Fruit fly (Drosophila melanogaster): ENCODE data around the gene Fum3.

Fum3 gene

dm6 chr3L:11429695-11430094 lies 36.0 kb downstream of the Fum3 start (continued):
- TF ChIP-seq CG2202 (tag; optimal IDR thresholded peaks at IDR 0.05) (peak; percentile 15), sd (tag; optimal IDR thresholded peaks at IDR 0.05) (no peak), pfk (GFP tag; optimal IDR thresholded peaks at IDR 0.05) (no peak), CG18262 (tag; optimal IDR thresholded peaks at IDR 0.05) (peak; percentile 63), chif (GFP tag; optimal IDR thresholded peaks at IDR 0.05) (peak; percentile 20 to 44), vvl (GFP tag; IDR thresholded peaks at IDR 0.05) (peak; percentile 46; the same call in 1 of the 2 replicates), gt (GFP tag; IDR thresholded peaks at IDR 0.05) (no peak), Awh (GFP tag; IDR thresholded peaks at IDR 0.05) (no peak), Sox102F (GFP tag; optimal IDR thresholded peaks at IDR 0.05) (peak; percentile 65), Med (GFP tag) (no peak), CG17829 (tag; optimal IDR thresholded peaks at IDR 0.05) (peak; percentile 35), gsb-n (tag; optimal IDR thresholded peaks at IDR 0.05) (no peak), CG17328 (GFP tag; IDR thresholded peaks at IDR 0.05) (0 out of 2 replicates have a peak, but pooled peaks have one; percentile 18), CrebB (tag; optimal IDR thresholded peaks at IDR 0.05) (no peak), sens (GFP tag) (peak; percentile 89), Taf1 (GFP tag; IDR thresholded peaks at IDR 0.05) (no peak), Stat92E (GFP tag; optimal IDR thresholded peaks at IDR 0.05) (no peak), CG1792 (GFP tag; optimal IDR thresholded peaks at IDR 0.05) (no peak), Six4 (GFP tag; optimal IDR thresholded peaks at IDR 0.05) (peak; percentile 14), hbn (GFP tag; IDR thresholded peaks at IDR 0.05; ENCODE audit: partially characterized antibody) (no peak), CG14710 (tag; optimal IDR thresholded peaks at IDR 0.05) (peak; percentile 29), zf30C (GFP tag; optimal IDR thresholded peaks at IDR 0.05) (no peak), dimm (GFP tag; IDR thresholded peaks at IDR 0.05) (no peak), bowl (GFP tag; IDR thresholded peaks at IDR 0.05) (no peak), tna (GFP tag; IDR thresholded peaks at IDR 0.05; ENCODE audit: partially characterized antibody) (no peak), lola (GFP tag; optimal IDR thresholded peaks at IDR 0.05) (peak in 1 of 3 experiments; percentile 51), Dip2 (GFP tag; IDR thresholded peaks at IDR 0.05) (no peak), Abd-B (GFP tag; optimal IDR thresholded peaks at IDR 0.05) (peak; percentile 29), Rx (GFP tag; IDR thresholded peaks at IDR 0.05) (no peak), CG9437 (GFP tag; optimal IDR thresholded peaks at IDR 0.05) (peak; percentile 45), CG6683 (GFP tag; optimal IDR thresholded peaks at IDR 0.05) (no peak), ap (GFP tag; IDR thresholded peaks at IDR 0.05) (0 out of 2 replicates have a peak, but pooled peaks have one; percentile 14), az2 (GFP tag; optimal IDR thresholded peaks at IDR 0.05) (peak; percentile 52), ind (GFP tag; optimal IDR thresholded peaks at IDR 0.05) (peak; percentile 32), Ets97D (GFP tag; optimal IDR thresholded peaks at IDR 0.05) (no peak), CG8388 (GFP tag; optimal IDR thresholded peaks at IDR 0.05) (peak; percentile 10), pnt (GFP tag; optimal IDR thresholded peaks at IDR 0.05) (peak; percentile 27), CG12391 (tag; optimal IDR thresholded peaks at IDR 0.05) (peak; percentile 42), CG6254 (GFP tag; optimal IDR thresholded peaks at IDR 0.05) (no peak), CG9876 (GFP tag; optimal IDR thresholded peaks at IDR 0.05) (no peak), gem (tag; optimal IDR thresholded peaks at IDR 0.05) (peak; percentile 63), nmo (GFP tag; optimal IDR thresholded peaks at IDR 0.05) (no peak), rib (GFP tag; IDR thresholded peaks at IDR 0.05) (no peak), bsh (GFP tag; optimal IDR thresholded peaks at IDR 0.05) (peak; percentile 30 to 56), Drgx (GFP tag; IDR thresholded peaks at IDR 0.05) (no peak; the same call in 1 of the 2 replicates), CG14965 (GFP tag; optimal IDR thresholded peaks at IDR 0.05; ENCODE audit: borderline replicate concordance) (no peak), salm (tag; optimal IDR thresholded peaks at IDR 0.05) (no peak), CG7839 (tag; optimal IDR thresholded peaks at IDR 0.05) (peak; percentile 22), repo (GFP tag; optimal IDR thresholded peaks at IDR 0.05) (no peak), CG33213 (GFP tag; optimal IDR thresholded peaks at IDR 0.05) (no peak), ssp (GFP tag; IDR thresholded peaks at IDR 0.05) (no peak)

All from whole organism, embryonic.